Fruit fly (Drosophila melanogaster) whole organism, embryonic: ENCODE measurements around the gene Dscam2.

ENCODE experiments used
- CG10431 ChIP-seq: fragments of 200-800 bp; sonication (Bioruptor generic); optimal IDR thresholded peaks from 3 replicates; lab custom pipeline; 2018; ENCODE audit warnings: missing biosample characterization, mild to moderate bottlenecking, missing genetic modification characterization
- CG11504 ChIP-seq: fragments of 200-800 bp; sonication (Bioruptor generic); optimal IDR thresholded peaks from 3 replicates; lab custom pipeline; 2019; ENCODE audit warnings: missing biosample characterization, mild to moderate bottlenecking, missing genetic modification characterization, moderate library complexity
- CG12104 ChIP-seq: fragments of 200-800 bp; sonication (Bioruptor generic); optimal IDR thresholded peaks from 3 replicates; lab custom pipeline; 2016; ENCODE audit warnings: missing biosample characterization, missing genetic modification characterization
- CG1603 ChIP-seq: fragments of 200-800 bp; sonication (Bioruptor generic); optimal IDR thresholded peaks from 2 replicates; lab custom pipeline; 2019; ENCODE audit warnings: missing biosample characterization, mild to moderate bottlenecking, missing genetic modification characterization, moderate library complexity
- CG1832 ChIP-seq: fragments of 200-800 bp; sonication (Bioruptor generic); optimal IDR thresholded peaks from 2 replicates; lab custom pipeline; 2017; ENCODE audit warnings: missing biosample characterization, mild to moderate bottlenecking, missing genetic modification characterization, inconsistent platforms
- CG18599 ChIP-seq: fragments of 200-800 bp; sonication (Bioruptor generic); optimal IDR thresholded peaks from 3 replicates; lab custom pipeline; 2017; ENCODE audit warnings: missing biosample characterization, missing genetic modification characterization, mild to moderate bottlenecking, moderate library complexity, missing genetic modification reagents
- CG2202 ChIP-seq: fragments of 200-800 bp; sonication (Bioruptor generic); optimal IDR thresholded peaks from 2 replicates; lab custom pipeline; 2018; ENCODE audit warnings: missing biosample characterization, mild to moderate bottlenecking, missing genetic modification characterization
- CG2678 ChIP-seq: fragments of 200-800 bp; sonication (Bioruptor generic); optimal IDR thresholded peaks from 3 replicates; lab custom pipeline; 2019; ENCODE audit warnings: missing biosample characterization, mild to moderate bottlenecking, missing genetic modification characterization, moderate library complexity
- CG32772 ChIP-seq: fragments of 200-800 bp; sonication (Bioruptor generic); IDR thresholded peaks from 2 replicates; pipeline ENCODE4 v1.3.6; 2022; ENCODE audit warnings: missing biosample characterization, missing genetic modification characterization
- CG34376 ChIP-seq: fragments of 200-800 bp; sonication (Bioruptor generic); optimal IDR thresholded peaks from 2 replicates; lab custom pipeline; 2018; ENCODE audit warnings: missing biosample characterization, mild to moderate bottlenecking, missing genetic modification characterization
- CG4360 ChIP-seq: fragments of 200-800 bp; sonication (Bioruptor generic); IDR thresholded peaks from 2 replicates; pipeline ENCODE4 v1.3.6; 2022; ENCODE audit warnings: missing biosample characterization, missing genetic modification characterization
- CG4404 ChIP-seq: fragments of 200-800 bp; sonication (Bioruptor generic); IDR thresholded peaks from 2 replicates; pipeline ENCODE4 v1.3.6; 2022; ENCODE audit warnings: missing biosample characterization, missing genetic modification characterization
- CG4730 ChIP-seq: fragments of 200-800 bp; sonication (Bioruptor generic); IDR thresholded peaks from 2 replicates; pipeline ENCODE4 v1.3.6; 2022; ENCODE audit warnings: missing biosample characterization, missing genetic modification characterization
- CG8281 ChIP-seq: fragments of 200-800 bp; sonication (Bioruptor generic); optimal IDR thresholded peaks from 2 replicates; lab custom pipeline; 2018; ENCODE audit warnings: missing biosample characterization, mild to moderate bottlenecking, missing genetic modification characterization, moderate library complexity
- CG8944 ChIP-seq: fragments of 200-800 bp; sonication (Bioruptor generic); optimal IDR thresholded peaks from 3 replicates; lab custom pipeline; 2016; ENCODE audit warnings: missing biosample characterization, missing genetic modification characterization
- CG9215 ChIP-seq: fragments of 200-800 bp; sonication (Bioruptor generic); IDR thresholded peaks from 2 replicates; pipeline ENCODE4 v1.3.6; 2022; ENCODE audit warnings: missing biosample characterization, missing genetic modification characterization
- CG9727 ChIP-seq: fragments of 200-800 bp; sonication (Bioruptor generic); optimal IDR thresholded peaks from 3 replicates; lab custom pipeline; 2017; ENCODE audit warnings: missing biosample characterization, mild to moderate bottlenecking, missing genetic modification characterization
- Camta ChIP-seq: fragments of 200-800 bp; sonication (Bioruptor generic); optimal IDR thresholded peaks from 2 replicates; lab custom pipeline; 2016; ENCODE audit warnings: missing biosample characterization, missing genetic modification characterization
- D19B ChIP-seq: fragments of 200-800 bp; sonication (Bioruptor generic); optimal IDR thresholded peaks from 2 replicates; lab custom pipeline; 2017; ENCODE audit warnings: missing biosample characterization, mild to moderate bottlenecking, missing genetic modification characterization
- Eip74EF ChIP-seq, 2 experiments: fragments of 200-800 bp in 1 of 2; fragments of >200 bp in 1 of 2; sonication (Bioruptor generic) in 1 of 2; optimal IDR thresholded peaks; 2 replicates each; lab custom pipeline; 2017 to 2019; ENCODE audit warnings: missing biosample characterization in 2 of 2, missing genetic modification characterization in 2 of 2, mild to moderate bottlenecking in 1 of 2, moderate library complexity in 1 of 2
- Ets97D ChIP-seq: fragments of 200-800 bp; sonication (Bioruptor generic); optimal IDR thresholded peaks from 3 replicates; lab custom pipeline; 2016; ENCODE audit warnings: missing biosample characterization, missing genetic modification characterization
- GATAe ChIP-seq: fragments of 200-800 bp; sonication (Bioruptor generic); conservative IDR thresholded peaks from 2 replicates; pipeline ENCODE4 v1.3.6; 2022; ENCODE audit warnings: missing biosample characterization, missing genetic modification characterization
- HmgZ ChIP-seq: fragments of 200-800 bp; sonication (Bioruptor generic); optimal IDR thresholded peaks from 2 replicates; lab custom pipeline; 2018; ENCODE audit warnings: missing biosample characterization, mild to moderate bottlenecking, missing genetic modification characterization
- Med ChIP-seq: fragments of 200-800 bp; sonication (Bioruptor generic); peaks from one replicate; lab custom pipeline; 2016; ENCODE audit warnings: missing biosample characterization, missing genetic modification characterization, mild to moderate bottlenecking, inconsistent platforms, moderate library complexity
- NK7.1 ChIP-seq: fragments of 200-800 bp; sonication (Bioruptor generic); optimal IDR thresholded peaks from 3 replicates; lab custom pipeline; 2016; ENCODE audit warnings: missing biosample characterization, missing genetic modification characterization
- Ptx1 ChIP-seq: fragments of 200-800 bp; sonication (Bioruptor generic); IDR thresholded peaks from 2 replicates; pipeline ENCODE4 v1.3.6; 2022; ENCODE audit warnings: missing biosample characterization, missing genetic modification characterization
- Side ChIP-seq: fragments of 200-800 bp; sonication (Bioruptor generic); optimal IDR thresholded peaks from 2 replicates; lab custom pipeline; 2016; ENCODE audit warnings: missing biosample characterization, missing genetic modification characterization
- Sin3A ChIP-seq: fragments of >200 bp; optimal IDR thresholded peaks from 2 replicates; lab custom pipeline; 2018
- Sox100B ChIP-seq: fragments of 200-800 bp; sonication (Bioruptor generic); optimal IDR thresholded peaks from 3 replicates; lab custom pipeline; 2018; ENCODE audit warnings: missing biosample characterization, mild to moderate bottlenecking, missing genetic modification characterization
- cg ChIP-seq: fragments of 200-800 bp; sonication (Bioruptor generic); optimal IDR thresholded peaks from 3 replicates; lab custom pipeline; 2019; ENCODE audit warnings: missing biosample characterization, mild to moderate bottlenecking, missing genetic modification characterization, moderate library complexity
- dati ChIP-seq: fragments of 200-800 bp; sonication (Bioruptor generic); IDR thresholded peaks from 2 replicates; pipeline ENCODE4 v1.3.6; 2022; ENCODE audit warnings: missing biosample characterization, missing genetic modification characterization
- emc ChIP-seq: fragments of 200-800 bp; sonication (Bioruptor generic); optimal IDR thresholded peaks from 2 replicates; lab custom pipeline; 2016; ENCODE audit warnings: missing biosample characterization, missing genetic modification characterization
- en ChIP-seq: fragments of 200-800 bp; sonication (Bioruptor generic); optimal IDR thresholded peaks from 2 replicates; lab custom pipeline; 2016; ENCODE audit warnings: missing biosample characterization, missing genetic modification characterization
- ewg ChIP-seq: fragments of 200-800 bp; sonication (Bioruptor generic); optimal IDR thresholded peaks from 3 replicates; lab custom pipeline; 2017; ENCODE audit warnings: mild to moderate bottlenecking, missing biosample characterization, missing genetic modification reagents, missing genetic modification characterization
- gem ChIP-seq: fragments of 200-800 bp; sonication (Bioruptor generic); optimal IDR thresholded peaks from 2 replicates; lab custom pipeline; 2019; ENCODE audit warnings: missing biosample characterization, mild to moderate bottlenecking, missing genetic modification characterization, moderate library complexity
- hb ChIP-seq: fragments of 200-800 bp; sonication (Bioruptor generic); IDR thresholded peaks from 3 replicates; pipeline ENCODE4 v1.3.6; 2022; ENCODE audit warnings: missing biosample characterization, missing genetic modification characterization; ENCODE audit not compliant: partially characterized antibody
- inv ChIP-seq: fragments of 200-800 bp; sonication (Bioruptor generic); IDR thresholded peaks from 2 replicates; pipeline ENCODE4 v1.3.6; 2022; ENCODE audit warnings: missing biosample characterization, missing genetic modification characterization; ENCODE audit not compliant: partially characterized antibody
- jigr1 ChIP-seq: fragments of 200-800 bp; sonication (Bioruptor generic); IDR thresholded peaks from 3 replicates; pipeline ENCODE4 v1.3.6; 2022; ENCODE audit warnings: missing biosample characterization, missing genetic modification characterization
- mirr ChIP-seq: fragments of 200-800 bp; sonication (Bioruptor generic); optimal IDR thresholded peaks from 3 replicates; lab custom pipeline; 2018; ENCODE audit warnings: missing biosample characterization, mild to moderate bottlenecking, missing genetic modification characterization
- otp ChIP-seq: fragments of 200-800 bp; sonication (Bioruptor generic); IDR thresholded peaks from 3 replicates; pipeline ENCODE4, ENCODE4 v1.3.6; 2022; ENCODE audit warnings: missing biosample characterization, missing genetic modification characterization
- pho ChIP-seq: fragments of 200-800 bp; sonication (Bioruptor generic); optimal IDR thresholded peaks from 2 replicates; lab custom pipeline; 2016; ENCODE audit warnings: missing biosample characterization, missing genetic modification characterization
- repo ChIP-seq: fragments of 200-800 bp; sonication (Bioruptor generic); optimal IDR thresholded peaks from 2 replicates; lab custom pipeline; 2016; ENCODE audit warnings: missing biosample characterization, missing genetic modification characterization
- salm ChIP-seq: fragments of 200-800 bp; sonication (Bioruptor generic); optimal IDR thresholded peaks from 2 replicates; lab custom pipeline; 2018; ENCODE audit warnings: missing biosample characterization, mild to moderate bottlenecking, missing genetic modification characterization
- sens ChIP-seq: fragments of 200-800 bp; sonication (Bioruptor generic); peaks from one replicate; lab custom pipeline; 2016; ENCODE audit warnings: missing biosample characterization, missing genetic modification characterization
- ssp ChIP-seq: fragments of 200-800 bp; sonication (Bioruptor generic); IDR thresholded peaks from 2 replicates; pipeline ENCODE4 v1.3.6; 2022; ENCODE audit warnings: missing biosample characterization, missing genetic modification characterization
- tap ChIP-seq: fragments of 200-800 bp; optimal IDR thresholded peaks from 3 replicates; lab custom pipeline; 2019; ENCODE audit warnings: missing biosample characterization, mild to moderate bottlenecking, missing genetic modification characterization, moderate library complexity
- ttk ChIP-seq: fragments of 200-800 bp; sonication (Bioruptor generic); IDR thresholded peaks from 2 replicates; pipeline ENCODE4 v2.1.2; 2022; ENCODE audit warnings: missing biosample characterization, missing genetic modification characterization
- zf30C ChIP-seq: fragments of 200-800 bp; sonication (Bioruptor generic); optimal IDR thresholded peaks from 3 replicates; lab custom pipeline; 2018; ENCODE audit warnings: missing biosample characterization, mild to moderate bottlenecking, missing genetic modification characterization

The Dscam2 gene

dm6 chr3L:7133699-7134655 lies 55.8 kb downstream of the Dscam2 start, which contains the start of gene melt (continued):
- peak; percentile 87 for TF ChIP-seq Ets97D (GFP tag; lab: Kevin White, UChicago)
- TF ChIP-seq inv (GFP tag; lab: Robert Waterston, UW) = no peak
- peak; percentile 55 for TF ChIP-seq tap
- TF ChIP-seq ewg = peak; percentile 74
- TF ChIP-seq CG4730 = peak; percentile 64
- TF ChIP-seq CG1832 = no peak
- peak; percentile 70 for TF ChIP-seq emc
- peak; percentile 67 for TF ChIP-seq CG8281 (tag; lab: Kevin White, UChicago)
- TF ChIP-seq CG32772 (GFP tag; lab: Robert Waterston, UW) = peak; percentile 55
- TF ChIP-seq salm (tag; lab: Kevin White, UChicago) = peak; percentile 49
- TF ChIP-seq CG12104 (GFP tag; lab: Kevin White, UChicago) = peak; percentile 88
- peak; percentile 76; the same call in 1 of the 2 replicates for TF ChIP-seq ttk (GFP tag; lab: Robert Waterston, UW)
- peak; percentile 79 for TF ChIP-seq cg (GFP tag; lab: Kevin White, UChicago)
- TF ChIP-seq CG2202 (tag; lab: Kevin White, UChicago) = peak; percentile 66
- TF ChIP-seq CG4360 (GFP tag; lab: Robert Waterston, UW) = peak; percentile 99
- TF ChIP-seq repo (GFP tag; lab: Kevin White, UChicago) = peak; percentile 78
- peak; percentile 82 for TF ChIP-seq CG4404 (GFP tag; lab: Robert Waterston, UW)
- TF ChIP-seq ssp = peak; percentile 85
- peak; percentile 82 for TF ChIP-seq CG8944 (GFP tag; lab: Kevin White, UChicago)

- TF ChIP-seq NK7.1 (GFP tag; lab: Kevin White, UChicago) (no peak), tap (no peak), Eip74EF (GFP tag; optimal IDR thresholded peaks at IDR 0.05; lab: Kevin White, UChicago) (no peak), Camta (GFP tag; lab: Kevin White, UChicago) (no peak), hb (GFP tag; lab: Robert Waterston, UW) (no peak), gem (peak; percentile 54), CG18599 (peak; percentile 17), en (GFP tag; lab: Kevin White, UChicago) (no peak), mirr (GFP tag; lab: Kevin White, UChicago) (peak; percentile 83), Med (GFP tag; lab: Kevin White, UChicago) (peak; percentile 28), Sin3A (lab: Kevin White, UChicago) (no peak), CG9215 (GFP tag; lab: Robert Waterston, UW) (no peak), pho (GFP tag; lab: Kevin White, UChicago) (no peak), HmgZ (peak; percentile 40), CG9727 (no peak), ttk (GFP tag; lab: Robert Waterston, UW) (no peak), CG11504 (tag; lab: Kevin White, UChicago) (peak; percentile 0), CG34376 (GFP tag; lab: Kevin White, UChicago) (peak; percentile 41), otp (no peak), D19B (GFP tag; lab: Kevin White, UChicago) (no peak), dati (GFP tag; lab: Robert Waterston, UW) (no peak), CG10431 (GFP tag; lab: Kevin White, UChicago) (no peak), Side (GFP tag; lab: Kevin White, UChicago) (peak; percentile 19), zf30C (GFP tag; lab: Kevin White, UChicago) (peak; percentile 73), GATAe (GFP tag; lab: Robert Waterston, UW) (peak; percentile 79), CG1603 (tag; lab: Kevin White, UChicago) (peak; percentile 4), CG2678 (tag; lab: Kevin White, UChicago) (peak; percentile 4), jigr1 (GFP tag; lab: Robert Waterston, UW) (no peak), salm (tag; lab: Kevin White, UChicago) (no peak), sens (GFP tag; lab: Kevin White, UChicago) (peak; percentile 53), Ptx1 (no peak), Sox100B (GFP tag; lab: Kevin White, UChicago) (no peak)
Observed at dm6 chr3L:7132593-7132992, 57.1 kb downstream of the Dscam2 start.
